Fruit fly (Drosophila melanogaster) whole organism, wandering third instar larva: ENCODE data around the gene saturn.

Source experiments
- Dfd ChIP-seq: fragments of >200 bp; optimal IDR thresholded peaks from 2 replicates; lab custom pipeline; 2017; ENCODE audit warnings: missing biosample characterization, missing genetic modification characterization
- Hnf4 ChIP-seq: fragments of 200-800 bp; sonication (Bioruptor generic); optimal IDR thresholded peaks from 2 replicates; lab custom pipeline; 2016; ENCODE audit warnings: missing biosample characterization, mild to moderate bottlenecking, missing genetic modification characterization
- N ChIP-seq: fragments of >200 bp; optimal IDR thresholded peaks from 2 replicates; lab custom pipeline; 2018; ENCODE audit warnings: missing biosample characterization, missing external identifiers, missing genetic modification characterization
- br ChIP-seq: fragments of 200-800 bp; sonication (Bioruptor generic); optimal IDR thresholded peaks from 2 replicates; lab custom pipeline; 2016; ENCODE audit warnings: missing biosample characterization, missing genetic modification characterization
- pan ChIP-seq: fragments of >200 bp; optimal IDR thresholded peaks from 2 replicates; lab custom pipeline; 2017
- psq ChIP-seq: fragments of 200-800 bp; sonication (Bioruptor generic); optimal IDR thresholded peaks from 3 replicates; lab custom pipeline; 2017; ENCODE audit warnings: missing biosample characterization, mild to moderate bottlenecking, missing genetic modification characterization, moderate library complexity

dm6 chr3L:14202318-14202717, 805 bp upstream of the saturn start:
- TF ChIP-seq br (GFP tag; lab: Kevin White, UChicago) (peak; percentile 2), psq (GFP tag; lab: Kevin White, UChicago) (peak; percentile 9), Dfd (GFP tag; lab: Kevin White, UChicago) (no peak), Hnf4 (GFP tag; lab: Kevin White, UChicago) (no peak), N (GFP tag; lab: Kevin White, UChicago) (no peak), pan (lab: Kevin White, UChicago) (no peak)
